Worm (Caenorhabditis elegans): ENCODE data around the gene C07G2.5.

The C07G2.5 gene

DNA sequence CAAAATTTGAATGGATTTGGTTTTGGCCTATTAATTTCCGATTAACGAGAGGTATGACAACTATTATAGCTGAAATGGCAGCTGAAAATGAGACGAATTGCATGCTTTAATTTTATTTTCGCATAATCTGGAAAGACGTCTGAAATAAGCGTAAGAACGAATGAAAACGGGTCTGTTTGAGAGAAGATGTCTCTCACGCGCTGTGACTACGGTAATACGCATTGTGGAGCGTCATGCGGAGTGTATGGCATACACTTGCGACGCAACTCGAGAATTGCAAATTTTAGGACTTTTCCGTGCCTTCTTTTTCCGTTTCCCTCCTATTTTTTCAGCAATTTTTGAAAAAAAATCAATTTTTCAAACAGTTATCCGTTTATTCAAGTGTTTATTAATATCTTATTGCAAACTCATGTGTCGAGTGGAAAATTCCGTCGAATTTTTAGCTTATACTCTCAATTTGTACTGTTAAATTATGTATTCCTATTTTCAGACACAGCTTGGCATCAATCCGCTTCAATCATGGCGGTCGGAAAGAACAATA, 23.3 kb downstream of the C07G2.5 start, which contains the start of gene rps-1 (continued):
- TF ChIP-seq repo-1 (tag; optimal IDR thresholded peaks at IDR 0.05): peak; percentile 98
- peak; percentile 99 for TF ChIP-seq ceh-27 (GFP tag; optimal IDR thresholded peaks at IDR 0.05)
- peak; percentile 86 for TF ChIP-seq ceh-100 (GFP tag; IDR thresholded peaks at IDR 0.05)
- TF ChIP-seq cebp-1 (GFP tag; IDR thresholded peaks at IDR 0.05): peak; percentile 83
- TF ChIP-seq cebp-1 (tag; optimal IDR thresholded peaks at IDR 0.05): peak; percentile 96
- TF ChIP-seq let-526 (GFP tag; IDR thresholded peaks at IDR 0.05): peak; percentile 95
- peak; percentile 85; the same call in 1 of the 2 replicates for TF ChIP-seq lin-26 (GFP tag; IDR thresholded peaks at IDR 0.05)
- TF ChIP-seq lsl-1 (GFP tag; optimal IDR thresholded peaks at IDR 0.05): peak; percentile 98
- TF ChIP-seq ceh-58 (GFP tag; IDR thresholded peaks at IDR 0.05): no peak
- peak; percentile 32 for TF ChIP-seq T07F8.4 (tag; optimal IDR thresholded peaks at IDR 0.05)
- TF ChIP-seq ceh-91 (GFP tag; IDR thresholded peaks at IDR 0.05): peak; percentile 89
- TF ChIP-seq somi-1 (GFP tag; optimal IDR thresholded peaks at IDR 0.05): peak; percentile 94
- peak; percentile 96 for TF ChIP-seq chd-7 (tag; optimal IDR thresholded peaks at IDR 0.05)
- peak; percentile 53 to 97 (median 87) for TF ChIP-seq lin-35 (GFP tag; optimal IDR thresholded peaks at IDR 0.05)
- peak; percentile 86 for TF ChIP-seq snpc-4 (GFP tag; optimal IDR thresholded peaks at IDR 0.05)
- TF ChIP-seq snpc-4 (tag; optimal IDR thresholded peaks at IDR 0.05): peak; percentile 79 to 92 (median 90)
- peak; percentile 79 for TF ChIP-seq madf-8 (GFP tag; conservative IDR thresholded peaks at IDR 0.05)
- TF ChIP-seq sea-2 (GFP tag; IDR thresholded peaks at IDR 0.05): peak; percentile 78; the same call in 1 of the 2 replicates
- TF ChIP-seq Y53F4B.3 (GFP tag; IDR thresholded peaks at IDR 0.05): peak; percentile 61; the same call in 1 of the 2 replicates
- peak; percentile 95 for TF ChIP-seq lir-1 (GFP tag; conservative IDR thresholded peaks at IDR 0.05)
- no peak for TF ChIP-seq nhr-120 (GFP tag; IDR thresholded peaks at IDR 0.05)
- no peak for TF ChIP-seq aptf-2 (GFP tag; conservative IDR thresholded peaks at IDR 0.05)
- TF ChIP-seq bed-2 (GFP tag; IDR thresholded peaks at IDR 0.05): peak; percentile 68; the same call in 1 of the 2 replicates
- TF ChIP-seq hmg-20 (GFP tag; IDR thresholded peaks at IDR 0.05): peak; percentile 96
- peak; percentile 98 for TF ChIP-seq tlf-1 (GFP tag; optimal IDR thresholded peaks at IDR 0.05)
- no peak for TF ChIP-seq mxl-1 (tag; optimal IDR thresholded peaks at IDR 0.05)
- TF ChIP-seq zfh-2 (GFP tag; conservative IDR thresholded peaks at IDR 0.05): peak; percentile 78; the same call in 1 of the 2 replicates
- peak; percentile 38 for TF ChIP-seq rpc-1 (optimal IDR thresholded peaks at IDR 0.05)
- TF ChIP-seq rpc-1 (tag; optimal IDR thresholded peaks at IDR 0.05): peak; percentile 6
- TF ChIP-seq ceh-40 (GFP tag; IDR thresholded peaks at IDR 0.05): peak; percentile 43; the same call in 1 of the 2 replicates
- no peak for TF ChIP-seq bed-1 (GFP tag; IDR thresholded peaks at IDR 0.05)
- peak; percentile 92 for TF ChIP-seq D2030.7 (GFP tag; IDR thresholded peaks at IDR 0.05)
- TF ChIP-seq efl-1 (GFP tag; optimal IDR thresholded peaks at IDR 0.05): peak; percentile 85
- peak; percentile 81 for TF ChIP-seq attf-3 (GFP tag; conservative IDR thresholded peaks at IDR 0.05)
- TF ChIP-seq Y56A3A.18 (GFP tag; IDR thresholded peaks at IDR 0.05): peak; percentile 97
- peak; percentile 98 for TF ChIP-seq K11D2.4 (GFP tag; IDR thresholded peaks at IDR 0.05)
- TF ChIP-seq F57A8.1 (GFP tag; optimal IDR thresholded peaks at IDR 0.05): no peak
- TF ChIP-seq hmg-1.2 (GFP tag; IDR thresholded peaks at IDR 0.05): peak; percentile 89
- TF ChIP-seq unc-62 (GFP tag; optimal IDR thresholded peaks at IDR 0.05): peak; percentile 76
- peak; percentile 97 for TF ChIP-seq lin-54 (GFP tag; optimal IDR thresholded peaks at IDR 0.05)
- peak; percentile 80 for TF ChIP-seq ceh-79 (tag; optimal IDR thresholded peaks at IDR 0.05)
- TF ChIP-seq nhr-80 (tag; optimal IDR thresholded peaks at IDR 0.05): peak; percentile 95
- peak; percentile 85 for TF ChIP-seq Y67H2A.10 (GFP tag; conservative IDR thresholded peaks at IDR 0.05)
- TF ChIP-seq F23B12.7 (tag; optimal IDR thresholded peaks at IDR 0.05; ENCODE audit: insufficient read depth): peak; percentile 96
- TF ChIP-seq gei-17 (GFP tag; optimal IDR thresholded peaks at IDR 0.05): peak; percentile 90
- peak; percentile 97 for TF ChIP-seq K12H6.12 (tag; optimal IDR thresholded peaks at IDR 0.05)
- peak; percentile 98 for TF ChIP-seq ZK185.1 (tag; optimal IDR thresholded peaks at IDR 0.05; ENCODE audit: poor library complexity, severe bottlenecking)
- TF ChIP-seq nfyb-1 (GFP tag; IDR thresholded peaks at IDR 0.05): peak; percentile 99
- TF ChIP-seq C06A6.2 (GFP tag; conservative IDR thresholded peaks at IDR 0.05): peak; percentile 95
